In genomic region chr3R:8867325-8868104, dm6 we compare ENCODE assay signal across 1 fruit fly cellular context.
TF ChIP-seq lines count a peak whose summit lies in the region.

No protein-coding gene starts in this region.

TF ChIP-seq in whole organism, embryonic, 481 proteins besides CTCF, POLR2A, EP300 and RAD21 (continued from another document):
- TF ChIP-seq CG8290 (GFP tag; optimal IDR thresholded peaks at IDR 0.05; lab: Kevin White, UChicago) (no peak), CG8290 (tag; optimal IDR thresholded peaks at IDR 0.05; lab: Kevin White, UChicago) (peak in 1 of 2 experiments; percentile 24), sens (GFP tag; lab: Kevin White, UChicago) (peak; percentile 63), CG12299 (tag; optimal IDR thresholded peaks at IDR 0.05; lab: Kevin White, UChicago) (peak; percentile 8), CG1832 (GFP tag; optimal IDR thresholded peaks at IDR 0.05; lab: Kevin White, UChicago) (no peak), Dek (tag; optimal IDR thresholded peaks at IDR 0.05; lab: Kevin White, UChicago) (peak; percentile 41), CG10654 (GFP tag; optimal IDR thresholded peaks at IDR 0.05; lab: Kevin White, UChicago) (no peak), Trl (optimal IDR thresholded peaks at IDR 0.05; lab: Kevin White, UChicago) (peak in 1 of 2 experiments; percentile 10), Trl (GFP tag; optimal IDR thresholded peaks at IDR 0.05; lab: Kevin White, UChicago) (no peak), GATAe (GFP tag; conservative IDR thresholded peaks at IDR 0.05; lab: Robert Waterston, UW) (no peak), nmo (GFP tag; optimal IDR thresholded peaks at IDR 0.05; lab: Kevin White, UChicago) (peak; percentile 83), Xrp1 (GFP tag; IDR thresholded peaks at IDR 0.05; lab: Robert Waterston, UW) (peak; percentile 47; the same call in 1 of the 2 replicates), Eip74EF (GFP tag; optimal IDR thresholded peaks at IDR 0.05; lab: Kevin White, UChicago) (peak in 1 of 2 experiments; percentile 72), Hmr (GFP tag; optimal IDR thresholded peaks at IDR 0.05; lab: Kevin White, UChicago) (peak; percentile 25), CG17612 (GFP tag; IDR thresholded peaks at IDR 0.05; lab: Robert Waterston, UW) (no peak), zf30C (GFP tag; optimal IDR thresholded peaks at IDR 0.05; lab: Kevin White, UChicago) (peak; percentile 82), Ssrp (tag; optimal IDR thresholded peaks at IDR 0.05; lab: Kevin White, UChicago) (peak; percentile 70), dysf (GFP tag; IDR thresholded peaks at IDR 0.05; lab: Robert Waterston, UW) (peak; percentile 57), Med (GFP tag; lab: Kevin White, UChicago) (peak; percentile 69), CG15601 (tag; optimal IDR thresholded peaks at IDR 0.05; lab: Kevin White, UChicago) (peak; percentile 78), CG12659 (GFP tag; optimal IDR thresholded peaks at IDR 0.05; lab: Kevin White, UChicago) (peak; percentile 59), fd64A (GFP tag; optimal IDR thresholded peaks at IDR 0.05; lab: Kevin White, UChicago) (no peak), Ptx1 (GFP tag; IDR thresholded peaks at IDR 0.05; lab: Robert Waterston, UW) (peak; percentile 58; the same call in 1 of the 2 replicates), org-1 (GFP tag; optimal IDR thresholded peaks at IDR 0.05; lab: Kevin White, UChicago) (peak; percentile 41), CG11398 (GFP tag; optimal IDR thresholded peaks at IDR 0.05; lab: Kevin White, UChicago) (no peak), CG17328 (GFP tag; IDR thresholded peaks at IDR 0.05; lab: Robert Waterston, UW) (peak; percentile 48; the same call in 1 of the 2 replicates), CG14710 (tag; optimal IDR thresholded peaks at IDR 0.05; lab: Kevin White, UChicago) (peak; percentile 82), sqz (GFP tag; optimal IDR thresholded peaks at IDR 0.05; lab: Kevin White, UChicago) (peak; percentile 19), CG9727 (GFP tag; optimal IDR thresholded peaks at IDR 0.05; lab: Kevin White, UChicago) (peak; percentile 71), Fer3 (tag; optimal IDR thresholded peaks at IDR 0.05; lab: Kevin White, UChicago) (peak; percentile 45), unpg (GFP tag; optimal IDR thresholded peaks at IDR 0.05; lab: Kevin White, UChicago) (peak; percentile 72), CG16815 (GFP tag; optimal IDR thresholded peaks at IDR 0.05; lab: Kevin White, UChicago) (peak; percentile 29), sd (tag; optimal IDR thresholded peaks at IDR 0.05; lab: Kevin White, UChicago) (peak; percentile 57), CG17385 (GFP tag; optimal IDR thresholded peaks at IDR 0.05; lab: Kevin White, UChicago) (peak; percentile 54), sr (GFP tag; IDR thresholded peaks at IDR 0.05; lab: Robert Waterston, UW) (no peak), ind (GFP tag; optimal IDR thresholded peaks at IDR 0.05; lab: Kevin White, UChicago) (peak; percentile 23), NFAT (GFP tag; IDR thresholded peaks at IDR 0.05; lab: Robert Waterston, UW) (no peak), bab2 (GFP tag; optimal IDR thresholded peaks at IDR 0.05; lab: Kevin White, UChicago) (no peak), Nf-YB (GFP tag; optimal IDR thresholded peaks at IDR 0.05; lab: Kevin White, UChicago) (peak; percentile 59), Usf (GFP tag; optimal IDR thresholded peaks at IDR 0.05; lab: Kevin White, UChicago) (peak; percentile 21), Drgx (GFP tag; IDR thresholded peaks at IDR 0.05; lab: Robert Waterston, UW) (peak; percentile 36; the same call in 1 of the 2 replicates), CG13894 (tag; optimal IDR thresholded peaks at IDR 0.05; lab: Kevin White, UChicago) (no peak), Nf-YC (tag; optimal IDR thresholded peaks at IDR 0.05; lab: Kevin White, UChicago) (peak; percentile 33), slp2 (GFP tag; optimal IDR thresholded peaks at IDR 0.05; lab: Kevin White, UChicago) (no peak), CG31441 (GFP tag; IDR thresholded peaks at IDR 0.05; lab: Robert Waterston, UW) (peak; percentile 84), cad (GFP tag; optimal IDR thresholded peaks at IDR 0.05; lab: Kevin White, UChicago) (no peak), nerfin-2 (GFP tag; IDR thresholded peaks at IDR 0.05; lab: Robert Waterston, UW; ENCODE audit: partially characterized antibody) (no peak), dmrt99B (tag; optimal IDR thresholded peaks at IDR 0.05; lab: Kevin White, UChicago) (peak; percentile 77), CG1602 (GFP tag; optimal IDR thresholded peaks at IDR 0.05; lab: Kevin White, UChicago) (peak; percentile 49), Doc3 (GFP tag; IDR thresholded peaks at IDR 0.05; lab: Robert Waterston, UW; ENCODE audit: partially characterized antibody) (no peak), CG7556 (GFP tag; optimal IDR thresholded peaks at IDR 0.05; lab: Kevin White, UChicago) (peak; percentile 76), NfI (GFP tag; optimal IDR thresholded peaks at IDR 0.05; lab: Kevin White, UChicago) (peak; percentile 15), pan (optimal IDR thresholded peaks at IDR 0.05; lab: Kevin White, UChicago) (no peak), pan (GFP tag; optimal IDR thresholded peaks at IDR 0.05 in 1 of 2, IDR thresholded peaks at IDR 0.05 in 1 of 2) (peak in 1 of 2 experiments; percentile 21), Ets65A (GFP tag; lab: Kevin White, UChicago) (no peak), Chrac-16 (GFP tag; optimal IDR thresholded peaks at IDR 0.05; lab: Kevin White, UChicago) (peak; percentile 23)
